Fruit fly (Drosophila melanogaster): Measurements from ENCODE around the gene CG13362.

CG13362 gene

DNA sequence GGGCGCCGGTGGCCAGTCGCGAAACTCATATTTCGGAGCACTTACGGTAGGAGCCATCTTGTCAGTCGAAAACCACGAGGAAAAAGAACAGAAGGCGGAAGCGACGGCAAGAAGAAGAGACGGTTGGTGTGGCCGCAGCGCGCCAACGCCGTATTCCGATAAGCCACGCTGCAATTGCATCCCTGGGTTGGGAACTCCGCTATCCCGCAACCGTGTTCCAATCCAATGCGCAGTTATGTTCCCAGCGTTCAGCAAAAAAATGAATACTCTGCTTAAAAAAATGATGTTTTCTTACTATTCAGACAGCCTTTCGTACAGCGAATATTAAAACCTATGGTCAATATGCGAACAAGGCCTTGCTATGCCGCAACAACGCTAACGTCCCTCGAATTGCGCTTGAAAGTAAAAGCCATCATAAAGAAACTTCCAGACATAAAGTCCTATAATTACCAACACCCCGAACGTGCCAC is 14.0 kb upstream of the CG13362 start, which contains the start of gene RpL22 (continued):
- TF ChIP-seq caup (GFP tag; optimal IDR thresholded peaks at IDR 0.05; ENCODE audit: severe bottlenecking) (peak; percentile 97), Sox102F (GFP tag; optimal IDR thresholded peaks at IDR 0.05) (peak; percentile 60), slou (GFP tag; optimal IDR thresholded peaks at IDR 0.05) (peak; percentile 86), ase (GFP tag; IDR thresholded peaks at IDR 0.05) (peak; percentile 83), croc (GFP tag; conservative IDR thresholded peaks at IDR 0.05) (peak; percentile 63; the same call in 2 of the 3 replicates), cato (GFP tag; optimal IDR thresholded peaks at IDR 0.05; ENCODE audit: borderline replicate concordance) (peak; percentile 80), ara (GFP tag; IDR thresholded peaks at IDR 0.05) (peak; percentile 75), dmrt11E (tag; optimal IDR thresholded peaks at IDR 0.05) (peak; percentile 74), CG30431 (GFP tag; optimal IDR thresholded peaks at IDR 0.05) (peak; percentile 76), Side (GFP tag; optimal IDR thresholded peaks at IDR 0.05) (peak; percentile 94), zen (tag; optimal IDR thresholded peaks at IDR 0.05) (peak; percentile 71), PHDP (tag; optimal IDR thresholded peaks at IDR 0.05) (peak; percentile 80), Myb (GFP tag; optimal IDR thresholded peaks at IDR 0.05) (peak; percentile 89), lilli (GFP tag; optimal IDR thresholded peaks at IDR 0.05) (peak; percentile 79), slbo (GFP tag; IDR thresholded peaks at IDR 0.05) (peak; percentile 86), CG12155 (GFP tag; optimal IDR thresholded peaks at IDR 0.05) (peak; percentile 72), crc (GFP tag; optimal IDR thresholded peaks at IDR 0.05) (peak; percentile 84), Chrac-16 (GFP tag; optimal IDR thresholded peaks at IDR 0.05) (peak; percentile 51), odd (GFP tag; optimal IDR thresholded peaks at IDR 0.05) (peak; percentile 93), cwo (GFP tag; optimal IDR thresholded peaks at IDR 0.05) (peak; percentile 79), CG17612 (GFP tag; IDR thresholded peaks at IDR 0.05) (peak; percentile 62), Lpt (GFP tag; optimal IDR thresholded peaks at IDR 0.05) (no peak), CG12236 (GFP tag; optimal IDR thresholded peaks at IDR 0.05) (peak; percentile 75), CG6791 (GFP tag; IDR thresholded peaks at IDR 0.05; ENCODE audit: partially characterized antibody) (peak; percentile 59; the same call in 1 of the 3 replicates), CG14667 (GFP tag; IDR thresholded peaks at IDR 0.05) (peak; percentile 65), twi (tag; optimal IDR thresholded peaks at IDR 0.05) (peak; percentile 42), prd (optimal IDR thresholded peaks at IDR 0.05) (no peak), prd (GFP tag; IDR thresholded peaks at IDR 0.05) (peak; percentile 55; the same call in 1 of the 3 replicates), sc (optimal IDR thresholded peaks at IDR 0.05) (no peak), sc (GFP tag; optimal IDR thresholded peaks at IDR 0.05) (peak; percentile 76), Adf1 (GFP tag; IDR thresholded peaks at IDR 0.05) (peak; percentile 73), MBD-R2 (GFP tag; IDR thresholded peaks at IDR 0.05) (peak; percentile 92), Nf-YC (tag; optimal IDR thresholded peaks at IDR 0.05) (peak; percentile 77), CG14965 (GFP tag; optimal IDR thresholded peaks at IDR 0.05; ENCODE audit: borderline replicate concordance) (peak; percentile 80), CG10209 (GFP tag; optimal IDR thresholded peaks at IDR 0.05) (peak; percentile 93), CG6854 (GFP tag; optimal IDR thresholded peaks at IDR 0.05) (peak; percentile 86), CG12219 (GFP tag; optimal IDR thresholded peaks at IDR 0.05) (peak; percentile 83), CG7928 (GFP tag; optimal IDR thresholded peaks at IDR 0.05) (peak; percentile 87), lmd (GFP tag; IDR thresholded peaks at IDR 0.05) (peak; percentile 67), toy (GFP tag; IDR thresholded peaks at IDR 0.05) (peak; percentile 61; the same call in 1 of the 2 replicates), CG3838 (GFP tag; optimal IDR thresholded peaks at IDR 0.05) (peak; percentile 42), ttk (GFP tag; IDR thresholded peaks at IDR 0.05) (peak; percentile 63; the same call in 1 of the 2 replicates), CG10274 (GFP tag; optimal IDR thresholded peaks at IDR 0.05) (peak; percentile 78), pan (optimal IDR thresholded peaks at IDR 0.05) (no peak), pan (GFP tag; optimal IDR thresholded peaks at IDR 0.05 in 1 of 2, IDR thresholded peaks at IDR 0.05 in 1 of 2) (peak in 1 of 2 experiments; percentile 82), Scr (GFP tag; IDR thresholded peaks at IDR 0.05; ENCODE audit: partially characterized antibody) (no peak), schlank (tag; optimal IDR thresholded peaks at IDR 0.05) (peak; percentile 86), Bteb2 (GFP tag; optimal IDR thresholded peaks at IDR 0.05) (peak; percentile 87), ranshi (GFP tag; IDR thresholded peaks at IDR 0.05) (peak; percentile 79), CG18599 (GFP tag; optimal IDR thresholded peaks at IDR 0.05) (peak; percentile 91), dimm (GFP tag; IDR thresholded peaks at IDR 0.05) (peak; percentile 43; the same call in 1 of the 2 replicates)
